Fruit fly (Drosophila melanogaster) whole organism, embryonic: ENCODE measurements around the gene sip1.
A peak's percentile ranks its signal among the peaks of the same experiment; 100 is the strongest.

ENCODE experiments used
- ATbp ChIP-seq: fragments of 200-800 bp; sonication (Bioruptor generic); optimal IDR thresholded peaks from 2 replicates; lab custom pipeline; 2017; ENCODE audit warnings: missing biosample characterization, mild to moderate bottlenecking, missing genetic modification characterization, missing genetic modification reagents
- Atf6 ChIP-seq: fragments of 200-800 bp; sonication (Bioruptor generic); IDR thresholded peaks from 2 replicates; pipeline ENCODE4 v1.3.6; 2022; ENCODE audit warnings: missing biosample characterization, missing genetic modification characterization
- Bdp1 ChIP-seq: fragments of 200-800 bp; sonication (Bioruptor generic); optimal IDR thresholded peaks from 3 replicates; lab custom pipeline; 2016; ENCODE audit warnings: missing biosample characterization, missing genetic modification characterization
- CG10366 ChIP-seq: fragments of 200-800 bp; sonication (Bioruptor generic); IDR thresholded peaks from 2 replicates; pipeline ENCODE4 v1.3.6; 2022; ENCODE audit warnings: missing biosample characterization, missing genetic modification characterization
- CG10462 ChIP-seq: fragments of 200-800 bp; sonication (Bioruptor generic); optimal IDR thresholded peaks from 2 replicates; lab custom pipeline; 2016; ENCODE audit warnings: missing biosample characterization, missing genetic modification characterization
- CG11456 ChIP-seq: fragments of 200-800 bp; sonication (Bioruptor generic); IDR thresholded peaks from 3 replicates; pipeline ENCODE4 v1.3.6; 2022; ENCODE audit warnings: missing biosample characterization, missing genetic modification characterization
- CG12155 ChIP-seq: fragments of 200-800 bp; sonication (Bioruptor generic); optimal IDR thresholded peaks from 3 replicates; lab custom pipeline; 2016; ENCODE audit warnings: missing biosample characterization, missing genetic modification characterization
- CG12942 ChIP-seq: fragments of 200-800 bp; sonication (Bioruptor generic); optimal IDR thresholded peaks from 3 replicates; lab custom pipeline; 2016; ENCODE audit warnings: missing biosample characterization, missing genetic modification characterization
- CG13424 ChIP-seq: fragments of 200-800 bp; sonication (Bioruptor generic); optimal IDR thresholded peaks from 2 replicates; lab custom pipeline; 2019; ENCODE audit warnings: missing biosample characterization, mild to moderate bottlenecking, missing genetic modification characterization, moderate library complexity
- CG15479 ChIP-seq: fragments of 200-800 bp; sonication (Bioruptor generic); optimal IDR thresholded peaks from 3 replicates; lab custom pipeline; 2019; ENCODE audit warnings: missing biosample characterization, mild to moderate bottlenecking, missing genetic modification characterization, moderate library complexity
- CG15696 ChIP-seq: fragments of 200-800 bp; sonication (Bioruptor generic); optimal IDR thresholded peaks from 2 replicates; lab custom pipeline; 2019; ENCODE audit warnings: missing biosample characterization, mild to moderate bottlenecking, missing genetic modification characterization, moderate library complexity
- CG17829 ChIP-seq: fragments of 200-800 bp; optimal IDR thresholded peaks from 2 replicates; lab custom pipeline; 2019; ENCODE audit warnings: missing biosample characterization, mild to moderate bottlenecking, missing genetic modification characterization, moderate library complexity
- CG18262 ChIP-seq: fragments of 200-800 bp; optimal IDR thresholded peaks from 3 replicates; lab custom pipeline; 2019; ENCODE audit warnings: missing biosample characterization, mild to moderate bottlenecking, missing genetic modification characterization, moderate library complexity
- CG2712 ChIP-seq: fragments of 200-800 bp; optimal IDR thresholded peaks from 3 replicates; lab custom pipeline; 2019; ENCODE audit warnings: missing biosample characterization, mild to moderate bottlenecking, missing genetic modification characterization, moderate library complexity
- CG3163 ChIP-seq: fragments of 200-800 bp; sonication (Bioruptor generic); optimal IDR thresholded peaks from 3 replicates; lab custom pipeline; 2016; ENCODE audit warnings: missing biosample characterization, missing genetic modification characterization
- CG32772 ChIP-seq: fragments of 200-800 bp; sonication (Bioruptor generic); IDR thresholded peaks from 2 replicates; pipeline ENCODE4 v1.3.6; 2022; ENCODE audit warnings: missing biosample characterization, missing genetic modification characterization
- CG33213 ChIP-seq: fragments of 200-800 bp; sonication (Bioruptor generic); optimal IDR thresholded peaks from 3 replicates; lab custom pipeline; 2016; ENCODE audit warnings: missing biosample characterization, missing genetic modification characterization
- CG3995 ChIP-seq: fragments of 200-800 bp; sonication (Bioruptor generic); optimal IDR thresholded peaks from 3 replicates; lab custom pipeline; 2016; ENCODE audit warnings: missing biosample characterization, missing genetic modification characterization
- CG4707 ChIP-seq: fragments of 200-800 bp; sonication (Bioruptor generic); optimal IDR thresholded peaks from 2 replicates; lab custom pipeline; 2018; ENCODE audit warnings: missing biosample characterization, mild to moderate bottlenecking, missing genetic modification characterization, moderate library complexity
- CG5180 ChIP-seq: fragments of 200-800 bp; sonication (Bioruptor generic); optimal IDR thresholded peaks from 3 replicates; lab custom pipeline; 2017; ENCODE audit warnings: missing biosample characterization, missing genetic modification characterization, mild to moderate bottlenecking, moderate library complexity, missing genetic modification reagents
- CG7357 ChIP-seq: fragments of 200-800 bp; sonication (Bioruptor generic); IDR thresholded peaks from 3 replicates; pipeline ENCODE4 v1.3.6; 2022; ENCODE audit warnings: missing biosample characterization, missing genetic modification characterization
- CG7786 ChIP-seq: fragments of 200-800 bp; sonication (Bioruptor generic); optimal IDR thresholded peaks from 2 replicates; lab custom pipeline; 2016; ENCODE audit warnings: missing biosample characterization, missing genetic modification characterization
- CG8388 ChIP-seq: fragments of 200-800 bp; sonication (Bioruptor generic); optimal IDR thresholded peaks from 2 replicates; lab custom pipeline; 2019; ENCODE audit warnings: missing biosample characterization, mild to moderate bottlenecking, missing genetic modification characterization, moderate library complexity
- CG9727 ChIP-seq: fragments of 200-800 bp; sonication (Bioruptor generic); optimal IDR thresholded peaks from 3 replicates; lab custom pipeline; 2017; ENCODE audit warnings: missing biosample characterization, mild to moderate bottlenecking, missing genetic modification characterization
- Drgx ChIP-seq: fragments of 200-800 bp; sonication (Bioruptor generic); IDR thresholded peaks from 2 replicates; pipeline ENCODE4 v1.3.6; 2022; ENCODE audit warnings: missing biosample characterization, missing genetic modification characterization
- Hand ChIP-seq: fragments of 200-800 bp; sonication (Bioruptor generic); optimal IDR thresholded peaks from 2 replicates; lab custom pipeline; 2017; ENCODE audit warnings: mild to moderate bottlenecking, missing biosample characterization, missing genetic modification reagents, missing genetic modification characterization
- Lim3 ChIP-seq: fragments of 200-800 bp; sonication (Bioruptor generic); IDR thresholded peaks from 2 replicates; pipeline ENCODE4 v1.3.6; 2022; ENCODE audit warnings: missing biosample characterization, missing genetic modification characterization
- MTF-1 ChIP-seq: fragments of 200-800 bp; sonication (Bioruptor generic); optimal IDR thresholded peaks from 2 replicates; lab custom pipeline; 2018; ENCODE audit warnings: missing biosample characterization, mild to moderate bottlenecking, missing genetic modification characterization, borderline replicate concordance
- NK7.1 ChIP-seq: fragments of 200-800 bp; sonication (Bioruptor generic); optimal IDR thresholded peaks from 3 replicates; lab custom pipeline; 2016; ENCODE audit warnings: missing biosample characterization, missing genetic modification characterization
- Ravus ChIP-seq: fragments of 200-800 bp; sonication (Bioruptor generic); IDR thresholded peaks from 2 replicates; pipeline ENCODE4 v1.3.6; 2022; ENCODE audit warnings: missing biosample characterization, missing genetic modification characterization
- Six4 ChIP-seq: fragments of 200-800 bp; sonication (Bioruptor generic); optimal IDR thresholded peaks from 2 replicates; lab custom pipeline; 2016; ENCODE audit warnings: missing biosample characterization, missing genetic modification characterization
- YL-1 ChIP-seq: fragments of 200-800 bp; sonication (Bioruptor generic); optimal IDR thresholded peaks from 3 replicates; lab custom pipeline; 2017; ENCODE audit warnings: missing biosample characterization, mild to moderate bottlenecking, missing genetic modification characterization
- ash1 ChIP-seq: fragments of 200-800 bp; sonication (Bioruptor generic); optimal IDR thresholded peaks from 2 replicates; lab custom pipeline; 2018; ENCODE audit warnings: missing biosample characterization, mild to moderate bottlenecking, missing genetic modification characterization
- dmrt11E ChIP-seq: fragments of 200-800 bp; sonication (Bioruptor generic); optimal IDR thresholded peaks from 3 replicates; lab custom pipeline; 2018; ENCODE audit warnings: missing biosample characterization, mild to moderate bottlenecking, missing genetic modification characterization, moderate library complexity
- dpn ChIP-seq, 2 experiments: fragments of 200-800 bp; sonication (Bioruptor generic); optimal IDR thresholded peaks; 3 replicates each; lab custom pipeline; 2016; ENCODE audit warnings: missing biosample characterization in 2 of 2, missing genetic modification characterization in 2 of 2
- ewg ChIP-seq: fragments of 200-800 bp; sonication (Bioruptor generic); optimal IDR thresholded peaks from 3 replicates; lab custom pipeline; 2017; ENCODE audit warnings: mild to moderate bottlenecking, missing biosample characterization, missing genetic modification reagents, missing genetic modification characterization
- exex ChIP-seq: fragments of 200-800 bp; sonication (Bioruptor generic); optimal IDR thresholded peaks from 4 replicates; lab custom pipeline; 2018; ENCODE audit warnings: missing biosample characterization, mild to moderate bottlenecking, missing genetic modification characterization, moderate library complexity
- ftz-f1 ChIP-seq: fragments of 200-800 bp; sonication (Bioruptor generic); optimal IDR thresholded peaks from 2 replicates; lab custom pipeline; 2016; ENCODE audit warnings: missing biosample characterization, missing genetic modification characterization
- grn ChIP-seq: fragments of 200-800 bp; sonication (Bioruptor generic); optimal IDR thresholded peaks from 3 replicates; lab custom pipeline; 2017; ENCODE audit warnings: missing biosample characterization, missing genetic modification characterization
- inv ChIP-seq: fragments of 200-800 bp; sonication (Bioruptor generic); IDR thresholded peaks from 2 replicates; pipeline ENCODE4 v1.3.6; 2022; ENCODE audit warnings: missing biosample characterization, missing genetic modification characterization; ENCODE audit not compliant: partially characterized antibody
- lbe ChIP-seq: fragments of 200-800 bp; sonication (Bioruptor generic); optimal IDR thresholded peaks from 2 replicates; lab custom pipeline; 2016; ENCODE audit warnings: missing biosample characterization, mild to moderate bottlenecking, missing genetic modification characterization
- lola ChIP-seq, 3 experiments: fragments of >200 bp in 2 of 3; fragments of 200-800 bp in 1 of 3; sonication (Bioruptor generic) in 1 of 3; optimal IDR thresholded peaks; 2 replicates each; lab custom pipeline; 2017 to 2019; ENCODE audit warnings: missing biosample characterization in 3 of 3, missing genetic modification characterization in 3 of 3, mild to moderate bottlenecking in 1 of 3, moderate library complexity in 1 of 3
- pb ChIP-seq: fragments of 200-800 bp; sonication (Bioruptor generic); optimal IDR thresholded peaks from 3 replicates; lab custom pipeline; 2016; ENCODE audit warnings: missing biosample characterization, missing genetic modification characterization
- phol ChIP-seq: fragments of 200-800 bp; sonication (Bioruptor generic); optimal IDR thresholded peaks from 3 replicates; lab custom pipeline; 2018; ENCODE audit warnings: missing biosample characterization, mild to moderate bottlenecking, missing genetic modification characterization, moderate library complexity
- slp2 ChIP-seq: fragments of 200-800 bp; sonication (Bioruptor generic); optimal IDR thresholded peaks from 2 replicates; lab custom pipeline; 2016; ENCODE audit warnings: missing biosample characterization, missing genetic modification characterization
- ssp ChIP-seq: fragments of 200-800 bp; sonication (Bioruptor generic); IDR thresholded peaks from 2 replicates; pipeline ENCODE4 v1.3.6; 2022; ENCODE audit warnings: missing biosample characterization, missing genetic modification characterization
- tap ChIP-seq: fragments of 200-800 bp; optimal IDR thresholded peaks from 3 replicates; lab custom pipeline; 2019; ENCODE audit warnings: missing biosample characterization, mild to moderate bottlenecking, missing genetic modification characterization, moderate library complexity
- tgo ChIP-seq: fragments of 200-800 bp; sonication (Bioruptor generic); IDR thresholded peaks from 3 replicates; pipeline ENCODE4 v1.3.6; 2022; ENCODE audit warnings: missing biosample characterization, missing genetic modification characterization
- tup ChIP-seq: fragments of 200-800 bp; sonication (Bioruptor generic); optimal IDR thresholded peaks from 2 replicates; lab custom pipeline; 2016; ENCODE audit warnings: missing biosample characterization, mild to moderate bottlenecking, missing genetic modification characterization, moderate library complexity
- tx ChIP-seq: fragments of 200-800 bp; sonication (Bioruptor generic); optimal IDR thresholded peaks from 2 replicates; lab custom pipeline; 2016; ENCODE audit warnings: missing biosample characterization, missing genetic modification characterization
- vnd ChIP-seq: fragments of 200-800 bp; sonication (Bioruptor generic); IDR thresholded peaks from 3 replicates; pipeline ENCODE4 v1.3.6; 2022; ENCODE audit warnings: missing biosample characterization, missing genetic modification characterization; ENCODE audit not compliant: partially characterized antibody

sip1 gene

DNA sequence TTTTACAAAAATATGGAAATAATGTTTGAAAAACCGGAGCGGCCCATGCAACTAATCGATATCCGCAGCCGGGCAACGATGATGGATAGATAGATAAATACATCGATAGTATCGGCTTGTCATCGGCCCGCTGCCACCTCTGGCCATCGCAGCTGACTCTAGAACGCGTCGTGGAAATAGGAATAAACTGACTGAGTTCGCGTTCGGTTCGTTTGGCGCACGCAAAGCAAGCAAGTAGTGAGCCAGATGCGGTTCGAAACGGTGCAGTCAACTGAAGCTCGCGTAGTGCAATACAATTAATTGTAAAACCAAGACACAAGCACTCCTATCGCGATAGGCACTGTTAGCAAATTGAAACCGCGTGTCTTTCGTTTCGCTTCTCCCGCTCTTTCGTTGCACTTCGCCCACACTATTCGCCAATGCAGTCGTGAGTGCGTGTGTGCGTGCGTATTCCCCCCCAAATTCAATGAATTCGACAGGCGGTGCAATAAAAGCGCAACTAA, 3.7 kb downstream of the sip1 start, which contains the start of gene CG11030 (continued):
- TF ChIP-seq YL-1 (GFP tag; lab: Kevin White, UChicago), result peak; percentile 29
- no peak for TF ChIP-seq CG9727 (GFP tag; lab: Kevin White, UChicago)
- TF ChIP-seq CG32772, result no peak
- no peak for TF ChIP-seq tx (GFP tag; lab: Kevin White, UChicago)
- TF ChIP-seq CG11456 (GFP tag; lab: Robert Waterston, UW), result peak; percentile 75; the same call in 1 of the 3 replicates
- no peak for TF ChIP-seq CG8388
- no peak for TF ChIP-seq CG10366 (GFP tag; lab: Robert Waterston, UW)
- TF ChIP-seq lbe (GFP tag; lab: Kevin White, UChicago), result no peak
- no peak for TF ChIP-seq CG4707 (GFP tag; lab: Kevin White, UChicago)
- TF ChIP-seq CG15479 (GFP tag; lab: Kevin White, UChicago), result peak; percentile 54
- TF ChIP-seq ewg (GFP tag; lab: Kevin White, UChicago), result no peak
- TF ChIP-seq CG18262 (tag; lab: Kevin White, UChicago), result peak; percentile 1
- TF ChIP-seq CG3995, result no peak
- no peak for TF ChIP-seq NK7.1
- TF ChIP-seq dpn (GFP tag; optimal IDR thresholded peaks at IDR 0.05; lab: Kevin White, UChicago), result no peak
- TF ChIP-seq Ravus (GFP tag; lab: Robert Waterston, UW), result no peak
- TF ChIP-seq CG5180 (GFP tag; lab: Kevin White, UChicago), result no peak
- TF ChIP-seq CG15696 (tag; lab: Kevin White, UChicago), result no peak
- peak; percentile 99 for TF ChIP-seq vnd (GFP tag; lab: Robert Waterston, UW)
- no peak for TF ChIP-seq dmrt11E (tag; lab: Kevin White, UChicago)
- TF ChIP-seq phol (tag; lab: Kevin White, UChicago), result peak; percentile 9
- TF ChIP-seq ssp (GFP tag; lab: Robert Waterston, UW), result no peak
- no peak for TF ChIP-seq Six4 (GFP tag; lab: Kevin White, UChicago)
- TF ChIP-seq Bdp1, result no peak
- no peak for TF ChIP-seq pb (GFP tag; lab: Kevin White, UChicago)
- no peak for TF ChIP-seq ash1 (GFP tag; lab: Kevin White, UChicago)
- no peak for TF ChIP-seq Hand (GFP tag; lab: Kevin White, UChicago)
- TF ChIP-seq tup (GFP tag; lab: Kevin White, UChicago), result no peak
- TF ChIP-seq CG12155 (GFP tag; lab: Kevin White, UChicago), result no peak
- TF ChIP-seq tap (tag; lab: Kevin White, UChicago), result no peak
- TF ChIP-seq ftz-f1 (GFP tag; lab: Kevin White, UChicago), result no peak
- no peak for TF ChIP-seq Drgx (GFP tag; lab: Robert Waterston, UW)
- no peak for TF ChIP-seq tgo (GFP tag; lab: Robert Waterston, UW)
- peak; percentile 7 for TF ChIP-seq CG2712
- TF ChIP-seq CG17829 (tag; lab: Kevin White, UChicago), result no peak
- TF ChIP-seq Lim3, result no peak
- peak; percentile 99 for TF ChIP-seq inv
- TF ChIP-seq exex (tag; lab: Kevin White, UChicago), result no peak
- no peak for TF ChIP-seq grn (GFP tag; lab: Kevin White, UChicago)
- TF ChIP-seq CG10462 (GFP tag; lab: Kevin White, UChicago), result no peak
- TF ChIP-seq CG33213 (GFP tag; lab: Kevin White, UChicago), result peak; percentile 31
- 0 out of 2 replicates have a peak, but pooled peaks have one; percentile 13 for TF ChIP-seq Atf6 (GFP tag; lab: Robert Waterston, UW)
- no peak for TF ChIP-seq CG7357 (GFP tag; lab: Robert Waterston, UW)
- TF ChIP-seq CG7786 (GFP tag; lab: Kevin White, UChicago), result no peak
- TF ChIP-seq CG3163 (GFP tag; lab: Kevin White, UChicago), result no peak
- TF ChIP-seq slp2 (GFP tag; lab: Kevin White, UChicago), result no peak
- TF ChIP-seq CG13424 (tag; lab: Kevin White, UChicago), result no peak
- TF ChIP-seq ATbp (GFP tag; lab: Kevin White, UChicago), result no peak
- TF ChIP-seq lola (GFP tag; optimal IDR thresholded peaks at IDR 0.05; lab: Kevin White, UChicago), result peak in 1 of 3 experiments; percentile 5
- TF ChIP-seq MTF-1, result no peak
- TF ChIP-seq CG12942 (GFP tag; lab: Kevin White, UChicago), result no peak
